Comparison of ENCODE assay signal across 1 fruit fly cellular context in genomic region chr3R:23061209-23061608, dm6.
TF ChIP-seq lines count a peak whose summit lies in the region.

Gene sav, minus strand, starts transcription at chr3R:23061304.
Gene Ublcp1, plus strand, starts transcription at chr3R:23061493.

TF ChIP-seq in whole organism, embryonic, 481 proteins besides CTCF, POLR2A, EP300 and RAD21 (continued from another document and continues in another):
- TF ChIP-seq twi (tag; optimal IDR thresholded peaks at IDR 0.05; lab: Kevin White, UChicago) (peak; percentile 16), pnt (GFP tag; optimal IDR thresholded peaks at IDR 0.05; lab: Kevin White, UChicago) (no peak), CG12104 (GFP tag; optimal IDR thresholded peaks at IDR 0.05; lab: Kevin White, UChicago) (no peak), Bgb (GFP tag; IDR thresholded peaks at IDR 0.05; lab: Robert Waterston, UW; ENCODE audit: partially characterized antibody) (peak; percentile 87), dpn (GFP tag; optimal IDR thresholded peaks at IDR 0.05; lab: Kevin White, UChicago) (peak in 1 of 2 experiments; percentile 38), nerfin-2 (GFP tag; IDR thresholded peaks at IDR 0.05; lab: Robert Waterston, UW; ENCODE audit: partially characterized antibody) (peak; percentile 82), B-H1 (GFP tag; IDR thresholded peaks at IDR 0.05; lab: Robert Waterston, UW) (no peak), chif (GFP tag; optimal IDR thresholded peaks at IDR 0.05; lab: Kevin White, UChicago) (no peak), Nf-YA (GFP tag; IDR thresholded peaks at IDR 0.05; lab: Robert Waterston, UW) (no peak), slbo (GFP tag; IDR thresholded peaks at IDR 0.05; lab: Robert Waterston, UW) (peak; percentile 11; the same call in 1 of the 2 replicates), CG30403 (GFP tag; optimal IDR thresholded peaks at IDR 0.05; lab: Kevin White, UChicago) (peak; percentile 5), CG10543 (GFP tag; optimal IDR thresholded peaks at IDR 0.05; lab: Kevin White, UChicago) (no peak), CG11560 (tag; IDR thresholded peaks at IDR 0.05; lab: Robert Waterston, UW) (no peak), CG10431 (GFP tag; optimal IDR thresholded peaks at IDR 0.05; lab: Kevin White, UChicago) (no peak), Six4 (GFP tag; optimal IDR thresholded peaks at IDR 0.05; lab: Kevin White, UChicago) (no peak), tio (GFP tag; optimal IDR thresholded peaks at IDR 0.05; lab: Kevin White, UChicago) (no peak), CG9876 (GFP tag; optimal IDR thresholded peaks at IDR 0.05; lab: Kevin White, UChicago) (no peak), CG42726 (GFP tag; IDR thresholded peaks at IDR 0.05; lab: Robert Waterston, UW; ENCODE audit: partially characterized antibody) (peak; percentile 72; the same call in 1 of the 2 replicates), CG12155 (GFP tag; optimal IDR thresholded peaks at IDR 0.05; lab: Kevin White, UChicago) (no peak), amos (GFP tag; IDR thresholded peaks at IDR 0.05; lab: Robert Waterston, UW; ENCODE audit: partially characterized antibody) (peak; percentile 87), CG6175 (GFP tag; IDR thresholded peaks at IDR 0.05; lab: Robert Waterston, UW) (no peak), Bteb2 (GFP tag; optimal IDR thresholded peaks at IDR 0.05; lab: Kevin White, UChicago) (no peak), lola (GFP tag; optimal IDR thresholded peaks at IDR 0.05; lab: Kevin White, UChicago) (no peak), CG11696 (GFP tag; IDR thresholded peaks at IDR 0.05; lab: Robert Waterston, UW) (no peak), CG6791 (GFP tag; IDR thresholded peaks at IDR 0.05; lab: Robert Waterston, UW; ENCODE audit: partially characterized antibody) (peak; percentile 88), pum (GFP tag; optimal IDR thresholded peaks at IDR 0.05; lab: Kevin White, UChicago) (no peak), CG15696 (tag; optimal IDR thresholded peaks at IDR 0.05; lab: Kevin White, UChicago) (no peak), Antp (GFP tag; optimal IDR thresholded peaks at IDR 0.05; lab: Kevin White, UChicago) (no peak), Usf (GFP tag; optimal IDR thresholded peaks at IDR 0.05; lab: Kevin White, UChicago) (no peak), CG8388 (GFP tag; optimal IDR thresholded peaks at IDR 0.05; lab: Kevin White, UChicago) (peak; percentile 18), CG1603 (tag; optimal IDR thresholded peaks at IDR 0.05; lab: Kevin White, UChicago) (no peak), gsb-n (tag; optimal IDR thresholded peaks at IDR 0.05; lab: Kevin White, UChicago) (no peak), Adf1 (GFP tag; IDR thresholded peaks at IDR 0.05; lab: Robert Waterston, UW) (peak; percentile 26; the same call in 1 of the 2 replicates), fu2 (GFP tag; optimal IDR thresholded peaks at IDR 0.05; lab: Kevin White, UChicago) (no peak), CG6765 (GFP tag; optimal IDR thresholded peaks at IDR 0.05; lab: Kevin White, UChicago) (no peak), CG5180 (GFP tag; optimal IDR thresholded peaks at IDR 0.05; lab: Kevin White, UChicago) (no peak), CG15601 (tag; optimal IDR thresholded peaks at IDR 0.05; lab: Kevin White, UChicago) (no peak), CG1024 (GFP tag; IDR thresholded peaks at IDR 0.05; lab: Robert Waterston, UW) (no peak), lov (optimal IDR thresholded peaks at IDR 0.05; lab: Kevin White, UChicago) (no peak), lov (GFP tag; IDR thresholded peaks at IDR 0.05; lab: Robert Waterston, UW) (no peak), NC2α (GFP tag; optimal IDR thresholded peaks at IDR 0.05; lab: Kevin White, UChicago) (no peak), CG9437 (GFP tag; optimal IDR thresholded peaks at IDR 0.05; lab: Kevin White, UChicago) (no peak), Lhr (GFP tag; optimal IDR thresholded peaks at IDR 0.05; lab: Kevin White, UChicago) (no peak), CG10267 (tag; optimal IDR thresholded peaks at IDR 0.05; lab: Kevin White, UChicago) (peak; percentile 64), CG16779 (GFP tag; IDR thresholded peaks at IDR 0.05; lab: Robert Waterston, UW) (no peak), Awh (GFP tag; IDR thresholded peaks at IDR 0.05; lab: Robert Waterston, UW) (no peak), sima (GFP tag; optimal IDR thresholded peaks at IDR 0.05; lab: Kevin White, UChicago) (no peak), Sin3A (optimal IDR thresholded peaks at IDR 0.05; lab: Kevin White, UChicago) (peak; percentile 1), insv (GFP tag; optimal IDR thresholded peaks at IDR 0.05; lab: Kevin White, UChicago) (no peak), Scr (GFP tag; IDR thresholded peaks at IDR 0.05; lab: Robert Waterston, UW; ENCODE audit: partially characterized antibody) (peak; percentile 93), ems (GFP tag; optimal IDR thresholded peaks at IDR 0.05; lab: Kevin White, UChicago) (no peak), CG3847 (GFP tag; IDR thresholded peaks at IDR 0.05; lab: Robert Waterston, UW) (0 out of 2 replicates have a peak, but pooled peaks have one; percentile 16), bowl (GFP tag; IDR thresholded peaks at IDR 0.05; lab: Robert Waterston, UW) (no peak), cato (GFP tag; optimal IDR thresholded peaks at IDR 0.05; lab: Kevin White, UChicago; ENCODE audit: borderline replicate concordance) (no peak), Optix (GFP tag; IDR thresholded peaks at IDR 0.05; lab: Robert Waterston, UW) (no peak), tgo (GFP tag; IDR thresholded peaks at IDR 0.05; lab: Robert Waterston, UW) (0 out of 3 replicates have a peak, but pooled peaks have one; percentile 14), Dek (tag; optimal IDR thresholded peaks at IDR 0.05; lab: Kevin White, UChicago) (no peak), CG18764 (GFP tag; optimal IDR thresholded peaks at IDR 0.05; lab: Kevin White, UChicago) (no peak), CG14860 (GFP tag; IDR thresholded peaks at IDR 0.05; lab: Robert Waterston, UW; ENCODE audit: partially characterized antibody) (peak; percentile 84), CG7271 (tag; optimal IDR thresholded peaks at IDR 0.05; lab: Kevin White, UChicago) (no peak), CG12659 (GFP tag; optimal IDR thresholded peaks at IDR 0.05; lab: Kevin White, UChicago) (peak; percentile 65), corto (GFP tag; optimal IDR thresholded peaks at IDR 0.05; lab: Kevin White, UChicago) (no peak), chm (GFP tag; IDR thresholded peaks at IDR 0.05; lab: Robert Waterston, UW) (no peak), Hr78 (GFP tag; optimal IDR thresholded peaks at IDR 0.05; lab: Kevin White, UChicago) (no peak), ac (GFP tag; optimal IDR thresholded peaks at IDR 0.05; lab: Kevin White, UChicago) (no peak), sqz (GFP tag; optimal IDR thresholded peaks at IDR 0.05; lab: Kevin White, UChicago) (no peak), trh (GFP tag; optimal IDR thresholded peaks at IDR 0.05; lab: Kevin White, UChicago) (no peak), psq (GFP tag; optimal IDR thresholded peaks at IDR 0.05; lab: Kevin White, UChicago) (no peak), lilli (GFP tag; optimal IDR thresholded peaks at IDR 0.05; lab: Kevin White, UChicago) (peak; percentile 27), CG1529 (GFP tag; optimal IDR thresholded peaks at IDR 0.05; lab: Kevin White, UChicago) (no peak), croc (GFP tag; conservative IDR thresholded peaks at IDR 0.05; lab: Robert Waterston, UW) (no peak), CG10209 (GFP tag; optimal IDR thresholded peaks at IDR 0.05; lab: Kevin White, UChicago) (peak; percentile 17), Kr (GFP tag; optimal IDR thresholded peaks at IDR 0.05; lab: Kevin White, UChicago) (no peak), gcm2 (GFP tag; optimal IDR thresholded peaks at IDR 0.05; lab: Kevin White, UChicago) (no peak), CG2120 (GFP tag; optimal IDR thresholded peaks at IDR 0.05; lab: Kevin White, UChicago) (peak; percentile 32), Stat92E (GFP tag; optimal IDR thresholded peaks at IDR 0.05; lab: Kevin White, UChicago) (no peak), Hmx (GFP tag; optimal IDR thresholded peaks at IDR 0.05; lab: Kevin White, UChicago) (no peak), CG31441 (GFP tag; IDR thresholded peaks at IDR 0.05; lab: Robert Waterston, UW) (peak; percentile 53), dati (GFP tag; IDR thresholded peaks at IDR 0.05; lab: Robert Waterston, UW) (no peak), ERR (GFP tag; optimal IDR thresholded peaks at IDR 0.05; lab: Kevin White, UChicago) (no peak), Lim3 (GFP tag; IDR thresholded peaks at IDR 0.05; lab: Robert Waterston, UW) (no peak), Dbx (GFP tag; IDR thresholded peaks at IDR 0.05; lab: Robert Waterston, UW) (no peak), sug (tag; optimal IDR thresholded peaks at IDR 0.05; lab: Kevin White, UChicago) (peak; percentile 13), CG13424 (tag; optimal IDR thresholded peaks at IDR 0.05; lab: Kevin White, UChicago) (no peak), Ada2b (GFP tag; IDR thresholded peaks at IDR 0.05; lab: Robert Waterston, UW) (no peak), CG11723 (GFP tag; optimal IDR thresholded peaks at IDR 0.05; lab: Kevin White, UChicago) (no peak), NfI (GFP tag; optimal IDR thresholded peaks at IDR 0.05; lab: Kevin White, UChicago) (peak; percentile 11), GATAe (GFP tag; conservative IDR thresholded peaks at IDR 0.05; lab: Robert Waterston, UW) (no peak), CG7839 (tag; optimal IDR thresholded peaks at IDR 0.05; lab: Kevin White, UChicago) (no peak), Atf-2 (GFP tag; optimal IDR thresholded peaks at IDR 0.05; lab: Kevin White, UChicago) (no peak), otp (GFP tag; IDR thresholded peaks at IDR 0.05; lab: Robert Waterston, UW) (no peak), Eip74EF (GFP tag; optimal IDR thresholded peaks at IDR 0.05; lab: Kevin White, UChicago) (no peak), Abd-B (GFP tag; optimal IDR thresholded peaks at IDR 0.05; lab: Kevin White, UChicago) (peak; percentile 53), ewg (GFP tag; optimal IDR thresholded peaks at IDR 0.05; lab: Kevin White, UChicago) (no peak), sc (optimal IDR thresholded peaks at IDR 0.05; lab: Kevin White, UChicago) (no peak), sc (GFP tag; optimal IDR thresholded peaks at IDR 0.05; lab: Kevin White, UChicago) (no peak), CG32772 (GFP tag; IDR thresholded peaks at IDR 0.05; lab: Robert Waterston, UW) (no peak), salm (tag; optimal IDR thresholded peaks at IDR 0.05; lab: Kevin White, UChicago) (no peak), CG12299 (tag; optimal IDR thresholded peaks at IDR 0.05; lab: Kevin White, UChicago) (no peak), lab (GFP tag; optimal IDR thresholded peaks at IDR 0.05; lab: Kevin White, UChicago) (no peak), bab2 (GFP tag; optimal IDR thresholded peaks at IDR 0.05; lab: Kevin White, UChicago) (no peak), Med (GFP tag; lab: Kevin White, UChicago) (peak; percentile 18), CG2678 (tag; optimal IDR thresholded peaks at IDR 0.05; lab: Kevin White, UChicago) (peak; percentile 30), cwo (GFP tag; optimal IDR thresholded peaks at IDR 0.05; lab: Kevin White, UChicago) (no peak), tap (tag; optimal IDR thresholded peaks at IDR 0.05; lab: Kevin White, UChicago) (peak; percentile 17), gce (GFP tag; IDR thresholded peaks at IDR 0.05; lab: Robert Waterston, UW) (no peak), Fer1 (GFP tag; optimal IDR thresholded peaks at IDR 0.05; lab: Kevin White, UChicago) (peak; percentile 41), her (GFP tag; optimal IDR thresholded peaks at IDR 0.05; lab: Kevin White, UChicago) (no peak), toy (GFP tag; IDR thresholded peaks at IDR 0.05; lab: Robert Waterston, UW) (no peak), CG11093 (GFP tag; IDR thresholded peaks at IDR 0.05; lab: Robert Waterston, UW) (no peak), CG32532 (GFP tag; IDR thresholded peaks at IDR 0.05; lab: Robert Waterston, UW) (0 out of 2 replicates have a peak, but pooled peaks have one; percentile 14), onecut (GFP tag; IDR thresholded peaks at IDR 0.05; lab: Robert Waterston, UW) (0 out of 2 replicates have a peak, but pooled peaks have one; percentile 3), schlank (tag; optimal IDR thresholded peaks at IDR 0.05; lab: Kevin White, UChicago) (no peak), oc (tag; optimal IDR thresholded peaks at IDR 0.05; lab: Kevin White, UChicago) (no peak), cg (GFP tag; optimal IDR thresholded peaks at IDR 0.05; lab: Kevin White, UChicago) (no peak), CG7963 (GFP tag; IDR thresholded peaks at IDR 0.05; lab: Robert Waterston, UW; ENCODE audit: partially characterized antibody) (peak; percentile 80), caup (GFP tag; optimal IDR thresholded peaks at IDR 0.05; lab: Kevin White, UChicago; ENCODE audit: severe bottlenecking) (no peak), Nf-YB (GFP tag; optimal IDR thresholded peaks at IDR 0.05; lab: Kevin White, UChicago) (no peak), sd (tag; optimal IDR thresholded peaks at IDR 0.05; lab: Kevin White, UChicago) (no peak), CG12391 (tag; optimal IDR thresholded peaks at IDR 0.05; lab: Kevin White, UChicago) (peak; percentile 65), Myb (GFP tag; optimal IDR thresholded peaks at IDR 0.05; lab: Kevin White, UChicago) (no peak), CG2889 (GFP tag; IDR thresholded peaks at IDR 0.05; lab: Robert Waterston, UW) (no peak), Deaf1 (tag; optimal IDR thresholded peaks at IDR 0.05; lab: Kevin White, UChicago) (peak; percentile 21), dmrt99B (tag; optimal IDR thresholded peaks at IDR 0.05; lab: Kevin White, UChicago) (no peak), bigmax (GFP tag; optimal IDR thresholded peaks at IDR 0.05; lab: Kevin White, UChicago) (no peak), br (optimal IDR thresholded peaks at IDR 0.05; lab: Kevin White, UChicago) (no peak), CG2199 (GFP tag; IDR thresholded peaks at IDR 0.05; lab: Robert Waterston, UW) (no peak), HmgD (GFP tag; optimal IDR thresholded peaks at IDR 0.05; lab: Kevin White, UChicago) (no peak), Doc3 (GFP tag; IDR thresholded peaks at IDR 0.05; lab: Robert Waterston, UW; ENCODE audit: partially characterized antibody) (peak; percentile 91), Hmr (GFP tag; optimal IDR thresholded peaks at IDR 0.05; lab: Kevin White, UChicago) (peak; percentile 6), nerfin-1 (tag; optimal IDR thresholded peaks at IDR 0.05; lab: Kevin White, UChicago) (no peak), eve (GFP tag; optimal IDR thresholded peaks at IDR 0.05; lab: Kevin White, UChicago) (no peak), CG3838 (GFP tag; optimal IDR thresholded peaks at IDR 0.05; lab: Kevin White, UChicago) (no peak), E2f2 (GFP tag; IDR thresholded peaks at IDR 0.05; lab: Robert Waterston, UW) (peak; percentile 54), Opbp (GFP tag; IDR thresholded peaks at IDR 0.05; lab: Robert Waterston, UW; ENCODE audit: partially characterized antibody) (peak; percentile 88), C15 (GFP tag; IDR thresholded peaks at IDR 0.05; lab: Robert Waterston, UW) (no peak)
